Fruit fly (Drosophila melanogaster): ENCODE data around the gene Alg1.

DNA sequence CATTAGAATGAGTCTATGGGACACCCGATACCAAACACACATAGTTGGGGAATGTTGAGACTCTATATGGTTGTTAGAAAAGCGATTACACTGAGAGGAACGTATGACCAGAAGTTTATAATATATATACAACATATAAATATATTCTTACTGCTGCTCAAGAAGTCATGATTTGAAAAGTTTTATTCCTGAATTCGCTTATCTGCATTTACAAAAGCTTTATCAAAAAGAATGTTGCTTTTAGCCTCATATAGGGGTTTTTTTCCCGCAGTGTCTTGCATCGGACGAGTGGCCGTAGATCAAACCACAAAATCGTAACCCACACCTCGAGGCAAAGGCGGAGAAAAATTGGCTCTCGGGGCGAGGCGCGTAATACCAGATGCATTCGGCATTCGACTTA is 23.2 kb downstream of the Alg1 start:
- TF ChIP-seq cnc (optimal IDR thresholded peaks at IDR 0.05) (no peak), toe (GFP tag; optimal IDR thresholded peaks at IDR 0.05) (no peak), kay (GFP tag; ENCODE audit: borderline replicate concordance) (no peak), pad (GFP tag; optimal IDR thresholded peaks at IDR 0.05) (no peak), CG7101 (tag; optimal IDR thresholded peaks at IDR 0.05) (no peak), ovo (GFP tag; optimal IDR thresholded peaks at IDR 0.05) (no peak), Mnt (GFP tag; optimal IDR thresholded peaks at IDR 0.05) (no peak), CG1620 (GFP tag; optimal IDR thresholded peaks at IDR 0.05) (no peak), tj (GFP tag; optimal IDR thresholded peaks at IDR 0.05) (no peak), Clk (GFP tag; optimal IDR thresholded peaks at IDR 0.05) (no peak), CG12768 (GFP tag; optimal IDR thresholded peaks at IDR 0.05) (no peak), CG5204 (GFP tag; optimal IDR thresholded peaks at IDR 0.05) (no peak)

All from whole organism, adult.